Worm (Caenorhabditis elegans): ENCODE measurements around the gene T28F3.8.
"Not testable (repeated sequence)": the region's sequence is repeated elsewhere in the genome, so short reads cannot be mapped to it uniquely, and the experiment has no call there.

DNA sequence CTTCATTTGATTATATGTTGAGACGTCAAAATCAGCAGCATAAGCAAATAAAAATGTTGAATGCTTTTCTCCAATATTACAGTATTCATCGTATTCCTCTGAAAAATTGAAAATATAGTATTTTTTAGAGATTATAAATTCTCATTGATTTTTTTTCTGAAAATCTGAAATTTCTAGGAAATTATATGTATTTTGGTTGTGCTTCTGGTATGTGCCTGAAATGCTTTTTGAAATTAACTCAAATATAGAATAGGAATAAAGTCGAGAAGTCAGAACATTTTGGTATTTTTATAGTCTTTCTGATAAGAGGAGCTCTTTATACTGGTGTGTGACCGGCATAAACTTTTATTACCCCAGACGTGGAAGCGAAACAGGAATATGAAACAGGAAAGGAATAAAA is at the start of gene T28F3.8:
- TF ChIP-seq nhr-237 (tag; optimal IDR thresholded peaks at IDR 0.05); nhr-77 (tag; optimal IDR thresholded peaks at IDR 0.05); dsc-1 (tag; optimal IDR thresholded peaks at IDR 0.05); dpl-1 (GFP tag; optimal IDR thresholded peaks at IDR 0.05): not testable (repeated sequence)
